Fruit fly (Drosophila melanogaster) whole organism, embryonic: ENCODE data around the gene CG14881.

Source experiments
- Ada2b ChIP-seq: fragments of 200-800 bp; sonication (Bioruptor generic); IDR thresholded peaks from 2 replicates; pipeline ENCODE4 v1.3.6; 2022; ENCODE audit warnings: missing biosample characterization, missing genetic modification characterization
- Adf1 ChIP-seq: fragments of 200-800 bp; sonication (Bioruptor generic); IDR thresholded peaks from 2 replicates; pipeline ENCODE4 v1.3.6; 2022; ENCODE audit warnings: missing biosample characterization, missing genetic modification characterization
- Bdp1 ChIP-seq: fragments of 200-800 bp; sonication (Bioruptor generic); optimal IDR thresholded peaks from 3 replicates; lab custom pipeline; 2016; ENCODE audit warnings: missing biosample characterization, missing genetic modification characterization
- Bteb2 ChIP-seq: fragments of 200-800 bp; sonication (Bioruptor generic); optimal IDR thresholded peaks from 2 replicates; lab custom pipeline; 2016; ENCODE audit warnings: missing biosample characterization, missing genetic modification characterization
- CG11504 ChIP-seq: fragments of 200-800 bp; sonication (Bioruptor generic); optimal IDR thresholded peaks from 3 replicates; lab custom pipeline; 2019; ENCODE audit warnings: missing biosample characterization, mild to moderate bottlenecking, missing genetic modification characterization, moderate library complexity
- CG12155 ChIP-seq: fragments of 200-800 bp; sonication (Bioruptor generic); optimal IDR thresholded peaks from 3 replicates; lab custom pipeline; 2016; ENCODE audit warnings: missing biosample characterization, missing genetic modification characterization
- CG1233 ChIP-seq: fragments of 200-800 bp; sonication (Bioruptor generic); optimal IDR thresholded peaks from 4 replicates; lab custom pipeline; 2018; ENCODE audit warnings: missing biosample characterization, mild to moderate bottlenecking, missing genetic modification characterization
- CG12942 ChIP-seq: fragments of 200-800 bp; sonication (Bioruptor generic); optimal IDR thresholded peaks from 3 replicates; lab custom pipeline; 2016; ENCODE audit warnings: missing biosample characterization, missing genetic modification characterization
- CG18011 ChIP-seq: fragments of 200-800 bp; sonication (Bioruptor generic); optimal IDR thresholded peaks from 2 replicates; lab custom pipeline; 2017; ENCODE audit warnings: missing biosample characterization, missing genetic modification characterization, mild to moderate bottlenecking, moderate library complexity, missing genotype
- CG2129 ChIP-seq: fragments of 200-800 bp; sonication (Bioruptor generic); IDR thresholded peaks from 2 replicates; pipeline ENCODE4 v1.3.6; 2022; ENCODE audit warnings: missing biosample characterization, missing genetic modification characterization; ENCODE audit not compliant: partially characterized antibody
- CG2712 ChIP-seq: fragments of 200-800 bp; optimal IDR thresholded peaks from 3 replicates; lab custom pipeline; 2019; ENCODE audit warnings: missing biosample characterization, mild to moderate bottlenecking, missing genetic modification characterization, moderate library complexity
- CG31441 ChIP-seq: fragments of 200-800 bp; sonication (Bioruptor generic); IDR thresholded peaks from 2 replicates; pipeline ENCODE4 v1.3.6; 2022; ENCODE audit warnings: missing biosample characterization, missing genetic modification characterization
- CG3163 ChIP-seq: fragments of 200-800 bp; sonication (Bioruptor generic); optimal IDR thresholded peaks from 3 replicates; lab custom pipeline; 2016; ENCODE audit warnings: missing biosample characterization, missing genetic modification characterization
- CG4360 ChIP-seq: fragments of 200-800 bp; sonication (Bioruptor generic); IDR thresholded peaks from 2 replicates; pipeline ENCODE4 v1.3.6; 2022; ENCODE audit warnings: missing biosample characterization, missing genetic modification characterization
- CG6791 ChIP-seq: fragments of 200-800 bp; sonication (Bioruptor generic); IDR thresholded peaks from 3 replicates; pipeline ENCODE4 v1.3.6; 2022; ENCODE audit warnings: missing biosample characterization, missing genetic modification characterization; ENCODE audit not compliant: partially characterized antibody
- CG9727 ChIP-seq: fragments of 200-800 bp; sonication (Bioruptor generic); optimal IDR thresholded peaks from 3 replicates; lab custom pipeline; 2017; ENCODE audit warnings: missing biosample characterization, mild to moderate bottlenecking, missing genetic modification characterization
- CG9817 ChIP-seq: fragments of 200-800 bp; sonication (Bioruptor generic); optimal IDR thresholded peaks from 2 replicates; lab custom pipeline; 2018; ENCODE audit warnings: missing biosample characterization, mild to moderate bottlenecking, missing genetic modification characterization, moderate library complexity
- CHES-1-like ChIP-seq: fragments of 200-800 bp; sonication (Bioruptor generic); optimal IDR thresholded peaks from 2 replicates; lab custom pipeline; 2016; ENCODE audit warnings: missing biosample characterization, missing genetic modification characterization
- Dad ChIP-seq: fragments of 200-800 bp; sonication (Bioruptor generic); optimal IDR thresholded peaks from 3 replicates; lab custom pipeline; 2016; ENCODE audit warnings: missing biosample characterization, missing genetic modification characterization
- Ets97D ChIP-seq: fragments of 200-800 bp; sonication (Bioruptor generic); optimal IDR thresholded peaks from 3 replicates; lab custom pipeline; 2016; ENCODE audit warnings: missing biosample characterization, missing genetic modification characterization
- Gug ChIP-seq: fragments of 200-800 bp; sonication (Bioruptor generic); IDR thresholded peaks from 4 replicates; pipeline ENCODE4 v1.3.6; 2022; ENCODE audit warnings: missing biosample characterization, missing genetic modification characterization
- Hmr ChIP-seq: fragments of 200-800 bp; sonication (Bioruptor generic); optimal IDR thresholded peaks from 3 replicates; lab custom pipeline; 2017; ENCODE audit warnings: mild to moderate bottlenecking, missing biosample characterization, missing genetic modification reagents, missing genetic modification characterization
- Hsf ChIP-seq: fragments of 200-800 bp; sonication (Bioruptor generic); optimal IDR thresholded peaks from 3 replicates; lab custom pipeline; 2016; ENCODE audit warnings: missing biosample characterization, missing genetic modification characterization
- Lhr ChIP-seq: fragments of 200-800 bp; sonication (Bioruptor generic); optimal IDR thresholded peaks from 3 replicates; lab custom pipeline; 2017; ENCODE audit warnings: mild to moderate bottlenecking, missing biosample characterization, missing genetic modification reagents, missing genetic modification characterization
- Lim3 ChIP-seq: fragments of 200-800 bp; sonication (Bioruptor generic); IDR thresholded peaks from 2 replicates; pipeline ENCODE4 v1.3.6; 2022; ENCODE audit warnings: missing biosample characterization, missing genetic modification characterization
- Mrtf ChIP-seq: fragments of 200-800 bp; sonication (Bioruptor generic); IDR thresholded peaks from 3 replicates; pipeline ENCODE4 v1.3.6; 2022; ENCODE audit warnings: missing biosample characterization, missing genetic modification characterization
- Nf-YA ChIP-seq: fragments of 200-800 bp; sonication (Bioruptor generic); IDR thresholded peaks from 2 replicates; pipeline ENCODE4 v1.3.6; 2022; ENCODE audit warnings: missing biosample characterization, missing genetic modification characterization
- Nf-YC ChIP-seq: fragments of 200-800 bp; optimal IDR thresholded peaks from 3 replicates; lab custom pipeline; 2019; ENCODE audit warnings: missing biosample characterization, mild to moderate bottlenecking, missing genetic modification characterization, moderate library complexity
- Side ChIP-seq: fragments of 200-800 bp; sonication (Bioruptor generic); optimal IDR thresholded peaks from 2 replicates; lab custom pipeline; 2016; ENCODE audit warnings: missing biosample characterization, missing genetic modification characterization
- Xrp1 ChIP-seq: fragments of 200-800 bp; sonication (Bioruptor generic); IDR thresholded peaks from 2 replicates; pipeline ENCODE4 v1.3.6; 2022; ENCODE audit warnings: missing biosample characterization, missing genetic modification characterization
- bab2 ChIP-seq: fragments of 200-800 bp; sonication (Bioruptor generic); optimal IDR thresholded peaks from 2 replicates; lab custom pipeline; 2016; ENCODE audit warnings: missing biosample characterization, missing genetic modification characterization
- bsh ChIP-seq, 2 experiments: fragments of 200-800 bp; sonication (Bioruptor generic); optimal IDR thresholded peaks; 2 replicates each; lab custom pipeline; 2017 to 2018; ENCODE audit warnings: mild to moderate bottlenecking in 2 of 2, missing biosample characterization in 2 of 2, missing genetic modification characterization in 2 of 2, moderate library complexity in 1 of 2
- cad ChIP-seq: fragments of >200 bp; optimal IDR thresholded peaks from 2 replicates; lab custom pipeline; 2017; ENCODE audit warnings: missing biosample characterization, missing genetic modification characterization
- chinmo ChIP-seq: fragments of 200-800 bp; sonication (Bioruptor generic); IDR thresholded peaks from 4 replicates; pipeline ENCODE4 v1.3.6; 2022; ENCODE audit warnings: missing biosample characterization, missing genetic modification characterization; ENCODE audit not compliant: partially characterized antibody
- chn ChIP-seq: fragments of 200-800 bp; sonication (Bioruptor generic); optimal IDR thresholded peaks from 2 replicates; lab custom pipeline; 2016; ENCODE audit warnings: missing biosample characterization, missing genetic modification characterization
- crol ChIP-seq: fragments of 200-800 bp; sonication (Bioruptor generic); IDR thresholded peaks from 2 replicates; pipeline ENCODE4 v1.3.6; 2022; ENCODE audit warnings: missing biosample characterization, missing genetic modification characterization
- dm ChIP-seq: fragments of 200-800 bp; sonication (Bioruptor generic); optimal IDR thresholded peaks from 3 replicates; lab custom pipeline; 2016; ENCODE audit warnings: missing biosample characterization, missing genetic modification characterization
- ems ChIP-seq: fragments of 200-800 bp; sonication (Bioruptor generic); optimal IDR thresholded peaks from 3 replicates; lab custom pipeline; 2016; ENCODE audit warnings: missing biosample characterization, missing genetic modification characterization
- fd3F ChIP-seq: fragments of 200-800 bp; sonication (Bioruptor generic); optimal IDR thresholded peaks from 2 replicates; lab custom pipeline; 2018; ENCODE audit warnings: missing biosample characterization, mild to moderate bottlenecking, missing genetic modification characterization, moderate library complexity
- kay ChIP-seq: fragments of 200-800 bp; sonication (Bioruptor generic); optimal IDR thresholded peaks from 2 replicates; lab custom pipeline; 2016; ENCODE audit warnings: missing biosample characterization, missing genetic modification characterization
- luna ChIP-seq: fragments of 200-800 bp; sonication (Bioruptor generic); optimal IDR thresholded peaks from 2 replicates; lab custom pipeline; 2016; ENCODE audit warnings: missing biosample characterization, missing genetic modification characterization
- mirr ChIP-seq: fragments of 200-800 bp; sonication (Bioruptor generic); optimal IDR thresholded peaks from 3 replicates; lab custom pipeline; 2018; ENCODE audit warnings: missing biosample characterization, mild to moderate bottlenecking, missing genetic modification characterization
- peb ChIP-seq: fragments of 200-800 bp; sonication (Bioruptor generic); IDR thresholded peaks from 2 replicates; pipeline ENCODE4 v1.3.6; 2022; ENCODE audit warnings: missing biosample characterization, missing genetic modification characterization
- pzg ChIP-seq: fragments of 200-800 bp; sonication (Bioruptor generic); optimal IDR thresholded peaks from 3 replicates; lab custom pipeline; 2018; ENCODE audit warnings: missing biosample characterization, mild to moderate bottlenecking, missing genetic modification characterization, moderate library complexity
- sc ChIP-seq, 3 experiments: fragments of >200 bp in 2 of 3; fragments of 200-800 bp in 1 of 3; sonication (Bioruptor generic) in 1 of 3; optimal IDR thresholded peaks; 2 replicates in 2 of 3; 3 replicates in 1 of 3; lab custom pipeline; 2017; ENCODE audit warnings: mild to moderate bottlenecking in 1 of 3, missing biosample characterization in 1 of 3, missing genetic modification characterization in 1 of 3, missing genetic modification reagents in 1 of 3
- sens ChIP-seq: fragments of 200-800 bp; sonication (Bioruptor generic); peaks from one replicate; lab custom pipeline; 2016; ENCODE audit warnings: missing biosample characterization, missing genetic modification characterization
- stwl ChIP-seq: fragments of 200-800 bp; sonication (Bioruptor generic); optimal IDR thresholded peaks from 3 replicates; lab custom pipeline; 2018; ENCODE audit warnings: missing biosample characterization, mild to moderate bottlenecking, missing genetic modification characterization, moderate library complexity
- tin ChIP-seq: fragments of 200-800 bp; sonication (Bioruptor generic); optimal IDR thresholded peaks from 3 replicates; lab custom pipeline; 2016; ENCODE audit warnings: missing biosample characterization, missing genetic modification characterization
- trem ChIP-seq: fragments of 200-800 bp; optimal IDR thresholded peaks from 3 replicates; lab custom pipeline; 2019; ENCODE audit warnings: missing biosample characterization, mild to moderate bottlenecking, missing genetic modification characterization, moderate library complexity
- twi ChIP-seq: fragments of 200-800 bp; optimal IDR thresholded peaks from 2 replicates; lab custom pipeline; 2019; ENCODE audit warnings: missing biosample characterization, mild to moderate bottlenecking, missing genetic modification characterization, moderate library complexity
- unpg ChIP-seq: fragments of 200-800 bp; sonication (Bioruptor generic); optimal IDR thresholded peaks from 3 replicates; lab custom pipeline; 2018; ENCODE audit warnings: missing biosample characterization, mild to moderate bottlenecking, missing genetic modification characterization, moderate library complexity

CG14881 gene

DNA sequence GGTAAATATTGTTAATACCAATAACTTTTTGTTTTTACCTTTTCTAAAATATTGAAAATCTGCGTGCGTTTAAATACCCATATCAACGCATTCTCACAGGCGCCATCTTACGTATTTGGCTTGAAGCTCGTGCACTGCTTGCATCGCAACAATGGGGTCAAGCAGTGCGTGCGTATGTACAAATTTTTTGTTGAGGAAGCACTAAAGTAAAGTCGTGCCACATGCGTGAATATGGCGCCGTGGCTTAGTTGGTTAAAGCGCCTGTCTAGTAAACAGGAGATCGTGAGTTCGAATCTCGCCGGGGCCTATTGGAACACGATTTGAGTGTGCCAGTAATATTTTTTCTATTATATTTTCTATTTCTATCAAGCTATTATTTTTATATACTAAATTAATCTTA lies 3.0 kb upstream of the CG14881 start (continued):
- TF ChIP-seq dm (peak; percentile 38), Bdp1 (GFP tag; lab: Kevin White, UChicago) (peak; percentile 100), Hmr (GFP tag; lab: Kevin White, UChicago) (no peak), fd3F (GFP tag; lab: Kevin White, UChicago) (no peak), CG6791 (GFP tag; lab: Robert Waterston, UW) (peak; percentile 80), Xrp1 (GFP tag; lab: Robert Waterston, UW) (peak; percentile 47; the same call in 1 of the 2 replicates), Side (peak; percentile 27), trem (tag; lab: Kevin White, UChicago) (peak; percentile 45), sc (optimal IDR thresholded peaks at IDR 0.05; lab: Kevin White, UChicago) (no peak), sc (GFP tag; optimal IDR thresholded peaks at IDR 0.05; lab: Kevin White, UChicago) (no peak), twi (tag; lab: Kevin White, UChicago) (no peak), luna (GFP tag; lab: Kevin White, UChicago) (no peak), mirr (GFP tag; lab: Kevin White, UChicago) (peak; percentile 60), CG3163 (GFP tag; lab: Kevin White, UChicago) (peak; percentile 55), CG12942 (GFP tag; lab: Kevin White, UChicago) (no peak), stwl (tag; lab: Kevin White, UChicago) (peak; percentile 79), Ada2b (GFP tag; lab: Robert Waterston, UW) (no peak), CG2712 (peak; percentile 61), Nf-YC (peak; percentile 33), peb (GFP tag; lab: Robert Waterston, UW) (0 out of 2 replicates have a peak, but pooled peaks have one; percentile 7), sens (peak; percentile 45), tin (GFP tag; lab: Kevin White, UChicago) (peak; percentile 33), Lim3 (GFP tag; lab: Robert Waterston, UW) (no peak), CG11504 (tag; lab: Kevin White, UChicago) (no peak), bsh (GFP tag; optimal IDR thresholded peaks at IDR 0.05; lab: Kevin White, UChicago) (peak in 1 of 2 experiments; percentile 21), CHES-1-like (GFP tag; lab: Kevin White, UChicago) (no peak), CG18011 (GFP tag; lab: Kevin White, UChicago) (no peak), Adf1 (peak; percentile 14; the same call in 1 of the 2 replicates), pzg (GFP tag; lab: Kevin White, UChicago) (peak; percentile 10), CG12155 (peak; percentile 25), chn (GFP tag; lab: Kevin White, UChicago) (no peak), CG9817 (tag; lab: Kevin White, UChicago) (peak; percentile 14), Gug (GFP tag; lab: Robert Waterston, UW) (no peak), Bteb2 (GFP tag; lab: Kevin White, UChicago) (peak; percentile 29), CG9727 (GFP tag; lab: Kevin White, UChicago) (no peak), CG2129 (no peak), CG4360 (GFP tag; lab: Robert Waterston, UW) (peak; percentile 42; the same call in 1 of the 2 replicates), chinmo (peak; percentile 73; the same call in 3 of the 4 replicates), unpg (GFP tag; lab: Kevin White, UChicago) (no peak), Ets97D (GFP tag; lab: Kevin White, UChicago) (peak; percentile 40), Dad (GFP tag; lab: Kevin White, UChicago) (peak; percentile 38), kay (GFP tag; lab: Kevin White, UChicago) (peak; percentile 19), Lhr (GFP tag; lab: Kevin White, UChicago) (peak; percentile 46), Hsf (peak; percentile 7), cad (GFP tag; lab: Kevin White, UChicago) (no peak), bab2 (no peak), crol (GFP tag; lab: Robert Waterston, UW) (no peak), Mrtf (GFP tag; lab: Robert Waterston, UW) (no peak; the same call in 2 of the 3 replicates), CG31441 (GFP tag; lab: Robert Waterston, UW) (no peak; the same call in 1 of the 2 replicates), CG1233 (peak; percentile 25), ems (GFP tag; lab: Kevin White, UChicago) (peak; percentile 43), Nf-YA (GFP tag; lab: Robert Waterston, UW) (0 out of 2 replicates have a peak, but pooled peaks have one; percentile 29)
